Fruit fly (Drosophila melanogaster): Measurements from ENCODE around the gene CG3792.
A peak's percentile ranks its signal among the peaks of the same experiment; 100 is the strongest.

Gene CG3792

DNA sequence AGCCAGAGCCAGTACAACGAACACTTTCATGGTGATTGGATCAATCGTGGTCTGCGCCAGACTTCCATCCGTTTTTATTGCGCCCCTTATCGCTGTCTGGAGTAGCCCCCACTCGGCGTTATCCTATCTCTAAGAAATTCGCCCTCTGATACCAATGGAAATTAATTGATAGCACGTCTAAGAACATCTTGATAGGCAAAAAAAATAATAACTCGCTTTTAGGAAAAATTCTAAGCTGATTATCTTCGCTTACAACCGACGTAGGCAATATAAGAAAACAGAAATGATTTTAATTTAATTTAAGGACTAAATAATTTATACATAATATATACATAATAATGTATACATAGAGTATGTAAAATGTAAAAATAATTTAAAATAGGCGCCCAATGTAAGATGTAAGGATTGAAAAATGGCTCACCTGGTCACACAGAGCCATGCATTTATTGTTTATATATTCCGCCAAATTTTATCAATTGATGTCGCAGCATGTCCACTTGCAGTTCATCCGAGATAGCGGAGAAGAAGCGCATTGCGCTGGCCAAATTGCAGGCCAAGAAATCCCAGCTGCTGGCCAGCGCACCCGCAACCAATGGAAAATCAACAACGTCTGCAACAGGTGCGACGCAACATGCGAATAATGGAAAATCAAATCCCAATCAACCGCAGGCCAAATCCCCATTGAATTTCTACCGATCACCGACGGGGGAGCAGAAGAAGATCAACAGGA is 21.9 kb upstream of the CG3792 start, which contains the start of the genes Jon25Bi and Marcal1 (continued):
- TF ChIP-seq CG10209 (GFP tag; optimal IDR thresholded peaks at IDR 0.05) (no peak), Dad (GFP tag; optimal IDR thresholded peaks at IDR 0.05) (no peak), NK7.1 (GFP tag; optimal IDR thresholded peaks at IDR 0.05) (no peak), ac (GFP tag; optimal IDR thresholded peaks at IDR 0.05) (no peak), corto (GFP tag; optimal IDR thresholded peaks at IDR 0.05) (no peak), CG10147 (GFP tag; optimal IDR thresholded peaks at IDR 0.05) (no peak), CG13624 (GFP tag; optimal IDR thresholded peaks at IDR 0.05) (no peak), en (GFP tag; optimal IDR thresholded peaks at IDR 0.05) (no peak), stc (GFP tag; IDR thresholded peaks at IDR 0.05) (no peak), CG1233 (GFP tag; optimal IDR thresholded peaks at IDR 0.05) (no peak), chinmo (GFP tag; IDR thresholded peaks at IDR 0.05; ENCODE audit: partially characterized antibody) (0 out of 4 replicates have a peak, but pooled peaks have one; percentile 35), CG11723 (GFP tag; optimal IDR thresholded peaks at IDR 0.05) (no peak), pb (GFP tag; optimal IDR thresholded peaks at IDR 0.05) (no peak), schlank (tag; optimal IDR thresholded peaks at IDR 0.05) (no peak), zf30C (GFP tag; optimal IDR thresholded peaks at IDR 0.05) (no peak), Bgb (GFP tag; IDR thresholded peaks at IDR 0.05; ENCODE audit: partially characterized antibody) (peak; percentile 29; the same call in 1 of the 2 replicates), HHEX (GFP tag; optimal IDR thresholded peaks at IDR 0.05) (no peak), Ptx1 (GFP tag; IDR thresholded peaks at IDR 0.05) (no peak), E2f2 (GFP tag; IDR thresholded peaks at IDR 0.05) (peak; percentile 82), CG3281 (GFP tag; optimal IDR thresholded peaks at IDR 0.05) (no peak), Optix (GFP tag; IDR thresholded peaks at IDR 0.05) (no peak), pnt (GFP tag; optimal IDR thresholded peaks at IDR 0.05) (no peak), CG18011 (GFP tag; optimal IDR thresholded peaks at IDR 0.05) (no peak), sna (GFP tag; IDR thresholded peaks at IDR 0.05; ENCODE audit: partially characterized antibody) (no peak), stwl (tag; optimal IDR thresholded peaks at IDR 0.05) (peak; percentile 55), B-H2 (GFP tag; optimal IDR thresholded peaks at IDR 0.05) (no peak), gcm (GFP tag; optimal IDR thresholded peaks at IDR 0.05) (no peak), sens-2 (GFP tag; IDR thresholded peaks at IDR 0.05) (no peak), dm (GFP tag; optimal IDR thresholded peaks at IDR 0.05) (no peak), Atf3 (GFP tag; optimal IDR thresholded peaks at IDR 0.05) (no peak), hth (optimal IDR thresholded peaks at IDR 0.05) (no peak), crp (GFP tag; optimal IDR thresholded peaks at IDR 0.05) (peak in 1 of 2 experiments; percentile 65), CG12104 (GFP tag; optimal IDR thresholded peaks at IDR 0.05) (no peak), Opbp (GFP tag; IDR thresholded peaks at IDR 0.05; ENCODE audit: partially characterized antibody) (no peak), Dip3 (GFP tag; optimal IDR thresholded peaks at IDR 0.05) (no peak), fd96Cb (tag; optimal IDR thresholded peaks at IDR 0.05) (no peak), kah (GFP tag; optimal IDR thresholded peaks at IDR 0.05) (peak; percentile 50), grn (GFP tag; optimal IDR thresholded peaks at IDR 0.05) (peak; percentile 44), lbe (GFP tag; optimal IDR thresholded peaks at IDR 0.05) (no peak), Dp (GFP tag; optimal IDR thresholded peaks at IDR 0.05) (peak; percentile 61), MESR4 (GFP tag; optimal IDR thresholded peaks at IDR 0.05) (peak; percentile 0), mirr (GFP tag; optimal IDR thresholded peaks at IDR 0.05) (no peak), hkb (optimal IDR thresholded peaks at IDR 0.05) (no peak), hkb (GFP tag; IDR thresholded peaks at IDR 0.05) (no peak), odd (GFP tag; optimal IDR thresholded peaks at IDR 0.05) (no peak), CG13424 (tag; optimal IDR thresholded peaks at IDR 0.05) (no peak), scrt (GFP tag; optimal IDR thresholded peaks at IDR 0.05) (peak; percentile 75), peb (GFP tag; IDR thresholded peaks at IDR 0.05) (no peak), amos (GFP tag; IDR thresholded peaks at IDR 0.05; ENCODE audit: partially characterized antibody) (peak; percentile 50; the same call in 1 of the 2 replicates), Rfx (GFP tag; IDR thresholded peaks at IDR 0.05) (no peak)
